Fruit fly (Drosophila melanogaster): Measurements from ENCODE around the gene SF2.

SF2 gene

dm6 chr3R:16341817-16342374, at the start of gene SF2, which contains the start of gene pad (continued):
- TF ChIP-seq CG2875 (GFP tag; optimal IDR thresholded peaks at IDR 0.05) (peak; percentile 42), CG11085 (GFP tag; IDR thresholded peaks at IDR 0.05) (peak; percentile 69), Dad (GFP tag; optimal IDR thresholded peaks at IDR 0.05) (peak; percentile 66), Abd-B (GFP tag; optimal IDR thresholded peaks at IDR 0.05) (peak; percentile 84), caup (GFP tag; optimal IDR thresholded peaks at IDR 0.05; ENCODE audit: severe bottlenecking) (peak; percentile 69), ken (GFP tag; IDR thresholded peaks at IDR 0.05) (peak; percentile 55; the same call in 1 of the 3 replicates), CG10366 (GFP tag; IDR thresholded peaks at IDR 0.05) (0 out of 2 replicates have a peak, but pooled peaks have one; percentile 60), CG9609 (GFP tag; optimal IDR thresholded peaks at IDR 0.05) (peak; percentile 64), sna (GFP tag; IDR thresholded peaks at IDR 0.05; ENCODE audit: partially characterized antibody) (peak; percentile 97), H2.0 (GFP tag; IDR thresholded peaks at IDR 0.05) (peak; percentile 51), zen2 (GFP tag; IDR thresholded peaks at IDR 0.05; ENCODE audit: partially characterized antibody) (peak; percentile 81; the same call in 2 of the 3 replicates), CG11696 (GFP tag; IDR thresholded peaks at IDR 0.05) (no peak), ssp (GFP tag; IDR thresholded peaks at IDR 0.05) (peak; percentile 73), Fer2 (tag; optimal IDR thresholded peaks at IDR 0.05) (peak; percentile 70), pum (GFP tag; optimal IDR thresholded peaks at IDR 0.05) (peak; percentile 72), Dfd (GFP tag; optimal IDR thresholded peaks at IDR 0.05) (no peak), HHEX (GFP tag; optimal IDR thresholded peaks at IDR 0.05) (peak; percentile 64), CG12942 (GFP tag; optimal IDR thresholded peaks at IDR 0.05) (peak; percentile 78), CG3281 (GFP tag; optimal IDR thresholded peaks at IDR 0.05) (peak; percentile 74), bigmax (GFP tag; optimal IDR thresholded peaks at IDR 0.05) (no peak), CG15269 (tag; optimal IDR thresholded peaks at IDR 0.05) (peak; percentile 78), rib (GFP tag; IDR thresholded peaks at IDR 0.05) (no peak), gro (GFP tag; optimal IDR thresholded peaks at IDR 0.05) (peak; percentile 81), corto (GFP tag; optimal IDR thresholded peaks at IDR 0.05) (no peak), CkIIα-i1 (GFP tag; IDR thresholded peaks at IDR 0.05) (no peak), CG8359 (GFP tag; optimal IDR thresholded peaks at IDR 0.05; ENCODE audit: borderline replicate concordance) (no peak), Atf3 (GFP tag; optimal IDR thresholded peaks at IDR 0.05) (peak; percentile 79), CG15601 (tag; optimal IDR thresholded peaks at IDR 0.05) (peak; percentile 76), pb (GFP tag; optimal IDR thresholded peaks at IDR 0.05) (no peak), unpg (GFP tag; optimal IDR thresholded peaks at IDR 0.05) (peak; percentile 52), HLHmδ (GFP tag; optimal IDR thresholded peaks at IDR 0.05) (peak; percentile 13), CG10274 (GFP tag; optimal IDR thresholded peaks at IDR 0.05) (no peak), CG18476 (GFP tag; optimal IDR thresholded peaks at IDR 0.05) (peak; percentile 64), ap (GFP tag; IDR thresholded peaks at IDR 0.05) (no peak), Ravus (GFP tag; IDR thresholded peaks at IDR 0.05) (peak; percentile 29), tio (GFP tag; optimal IDR thresholded peaks at IDR 0.05) (peak; percentile 44), lbe (GFP tag; optimal IDR thresholded peaks at IDR 0.05) (peak; percentile 82), CG13775 (GFP tag; optimal IDR thresholded peaks at IDR 0.05) (peak; percentile 84), CG10959 (GFP tag; IDR thresholded peaks at IDR 0.05) (peak; percentile 48; the same call in 1 of the 2 replicates), CoRest (tag; optimal IDR thresholded peaks at IDR 0.05) (peak; percentile 89), dmrt11E (tag; optimal IDR thresholded peaks at IDR 0.05) (peak; percentile 70), bcd (GFP tag; optimal IDR thresholded peaks at IDR 0.05) (peak; percentile 80), ATbp (GFP tag; optimal IDR thresholded peaks at IDR 0.05) (peak; percentile 36), sim (GFP tag; IDR thresholded peaks at IDR 0.05) (0 out of 2 replicates have a peak, but pooled peaks have one; percentile 50), bab2 (GFP tag; optimal IDR thresholded peaks at IDR 0.05) (peak; percentile 80), CG2712 (tag; optimal IDR thresholded peaks at IDR 0.05) (peak; percentile 86), Taf1 (GFP tag; IDR thresholded peaks at IDR 0.05) (0 out of 2 replicates have a peak, but pooled peaks have one; percentile 51), Ssrp (tag; optimal IDR thresholded peaks at IDR 0.05) (peak; percentile 73), CG5245 (GFP tag; optimal IDR thresholded peaks at IDR 0.05) (peak; percentile 7)
